Worm (Caenorhabditis elegans) whole organism, L2 larva: ENCODE data around the gene vem-1.

Experiments used
- C34F6.9 ChIP-seq: fragments of 150-350 bp; optimal IDR thresholded peaks from 2 replicates; lab custom pipeline; 2014; ENCODE audit warnings: missing biosample characterization, missing genetic modification characterization
- F13H6.1 ChIP-seq: sonication (generic microtip); optimal IDR thresholded peaks from 2 replicates; lab custom pipeline; 2016; ENCODE audit warnings: missing genetic modification characterization, missing compliant biosample characterization
- Y55F3AM.14 ChIP-seq: fragments of 200-800 bp; sonication (Bioruptor generic); optimal IDR thresholded peaks from 2 replicates; lab custom pipeline; 2018; ENCODE audit warnings: mild to moderate bottlenecking, missing genetic modification characterization, missing compliant biosample characterization
- ZK546.5 ChIP-seq: sonication (generic microtip); optimal IDR thresholded peaks from 2 replicates; lab custom pipeline; 2017; ENCODE audit warnings: missing biosample characterization, missing genetic modification characterization
- aly-2 ChIP-seq: fragments of 150-350 bp; optimal IDR thresholded peaks from 2 replicates; lab custom pipeline; 2014; ENCODE audit warnings: missing biosample characterization, missing genetic modification characterization
- ama-1 ChIP-seq: fragments of 150-350 bp; optimal IDR thresholded peaks from 2 replicates; lab custom pipeline; 2018; ENCODE audit warnings: inconsistent platforms
- blmp-1 ChIP-seq: sonication (generic microtip); optimal IDR thresholded peaks from 2 replicates; lab custom pipeline; 2017; ENCODE audit warnings: missing genetic modification characterization, mild to moderate bottlenecking, missing compliant biosample characterization, antibody characterized with exemption, moderate library complexity; ENCODE audit not compliant: insufficient read depth
- ceh-82 ChIP-seq: fragments of 150-350 bp; optimal IDR thresholded peaks from 2 replicates; lab custom pipeline; 2014; ENCODE audit warnings: missing biosample characterization, missing genetic modification characterization
- crh-2 ChIP-seq: sonication (generic microtip); optimal IDR thresholded peaks from 2 replicates; lab custom pipeline; 2017; ENCODE audit warnings: missing biosample characterization, missing genetic modification characterization
- elt-1 ChIP-seq: fragments of 150-350 bp; optimal IDR thresholded peaks from 2 replicates; lab custom pipeline; 2014; ENCODE audit warnings: missing biosample characterization, missing genetic modification characterization
- elt-3 ChIP-seq: sonication (generic microtip); optimal IDR thresholded peaks from 2 replicates; lab custom pipeline; 2017; ENCODE audit warnings: missing biosample characterization, missing genetic modification characterization
- fos-1 ChIP-seq: fragments of 150-350 bp; optimal IDR thresholded peaks from 2 replicates; lab custom pipeline; 2014; ENCODE audit warnings: missing biosample characterization, missing genetic modification characterization
- gmeb-1 ChIP-seq: fragments of 150-350 bp; optimal IDR thresholded peaks from 2 replicates; lab custom pipeline; 2014; ENCODE audit warnings: missing biosample characterization, missing genetic modification characterization
- lin-13 ChIP-seq: fragments of 150-350 bp; optimal IDR thresholded peaks from 2 replicates; lab custom pipeline; 2014; ENCODE audit warnings: missing biosample characterization, missing genetic modification reagents, missing genetic modification characterization
- lin-39 ChIP-seq: fragments of 150-350 bp; optimal IDR thresholded peaks from 2 replicates; lab custom pipeline; 2014; ENCODE audit warnings: missing biosample characterization, missing genetic modification reagents, missing genetic modification characterization
- lsy-2 ChIP-seq, 2 experiments: fragments of 150-350 bp in 1 of 2; sonication (generic microtip) in 1 of 2; optimal IDR thresholded peaks; 2 replicates each; lab custom pipeline; 2014 to 2017; ENCODE audit warnings: missing biosample characterization in 2 of 2, missing genetic modification characterization in 2 of 2
- mab-5 ChIP-seq: fragments of 150-350 bp; optimal IDR thresholded peaks from 2 replicates; lab custom pipeline; 2014; ENCODE audit warnings: missing biosample characterization, missing genetic modification characterization
- mbf-1 ChIP-seq: sonication (generic microtip); optimal IDR thresholded peaks from 2 replicates; lab custom pipeline; 2017; ENCODE audit warnings: missing biosample characterization, missing genetic modification characterization
- nhr-11 ChIP-seq: fragments of 150-350 bp; optimal IDR thresholded peaks from 2 replicates; lab custom pipeline; 2014; ENCODE audit warnings: missing biosample characterization, missing genetic modification characterization
- nhr-21 ChIP-seq: fragments of 150-350 bp; optimal IDR thresholded peaks from 2 replicates; lab custom pipeline; 2014; ENCODE audit warnings: missing biosample characterization, missing genetic modification characterization
- nhr-23 ChIP-seq: fragments of 150-350 bp; optimal IDR thresholded peaks from 2 replicates; lab custom pipeline; 2014; ENCODE audit warnings: missing biosample characterization, missing genetic modification reagents, missing genetic modification characterization
- nhr-237 ChIP-seq: fragments of 150-350 bp; optimal IDR thresholded peaks from 2 replicates; lab custom pipeline; 2014; ENCODE audit warnings: missing biosample characterization, missing genetic modification characterization
- nhr-25 ChIP-seq: fragments of 150-350 bp; sonication (generic microtip); optimal IDR thresholded peaks from 3 replicates; lab custom pipeline; 2014; ENCODE audit warnings: missing biosample characterization, missing genetic modification characterization
- nhr-77 ChIP-seq: fragments of 150-350 bp; optimal IDR thresholded peaks from 2 replicates; lab custom pipeline; 2014; ENCODE audit warnings: missing biosample characterization, missing genetic modification characterization
- peb-1 ChIP-seq: fragments of 150-350 bp; optimal IDR thresholded peaks from 2 replicates; lab custom pipeline; 2014; ENCODE audit warnings: missing biosample characterization, missing genetic modification characterization
- sem-4 ChIP-seq: fragments of 150-350 bp; optimal IDR thresholded peaks from 2 replicates; lab custom pipeline; 2014; ENCODE audit warnings: missing biosample characterization, missing genetic modification reagents, missing genetic modification characterization
- skn-1 ChIP-seq: sonication (generic microtip); optimal IDR thresholded peaks from 2 replicates; lab custom pipeline; 2017; ENCODE audit warnings: missing biosample characterization, missing genetic modification characterization
- sma-3 ChIP-seq: sonication (generic microtip); optimal IDR thresholded peaks from 2 replicates; lab custom pipeline; 2016; ENCODE audit warnings: missing genetic modification reagents, missing genetic modification characterization, missing compliant biosample characterization
- sma-9 ChIP-seq, 2 experiments: fragments of 150-350 bp in 1 of 2; sonication (generic microtip) in 1 of 2; optimal IDR thresholded peaks; 2 replicates each; lab custom pipeline; 2014 to 2016; ENCODE audit warnings: missing genetic modification characterization in 2 of 2, mild to moderate bottlenecking in 1 of 2, missing biosample characterization in 1 of 2, missing compliant biosample characterization in 1 of 2, missing genetic modification reagents in 1 of 2, moderate library complexity in 1 of 2
- snpc-4 ChIP-seq: fragments of 150-350 bp; optimal IDR thresholded peaks from 2 replicates; lab custom pipeline; 2014; ENCODE audit warnings: missing biosample characterization, missing genetic modification characterization
- unc-39 ChIP-seq: fragments of 150-350 bp; optimal IDR thresholded peaks from 2 replicates; lab custom pipeline; 2014; ENCODE audit warnings: missing biosample characterization, missing genetic modification characterization
- unc-55 ChIP-seq: fragments of 150-350 bp; sonication (generic microtip); optimal IDR thresholded peaks from 3 replicates; lab custom pipeline; 2014; ENCODE audit warnings: missing biosample characterization, missing genetic modification reagents, missing genetic modification characterization
- unc-62 ChIP-seq: fragments of 150-350 bp; optimal IDR thresholded peaks from 2 replicates; lab custom pipeline; 2014; ENCODE audit warnings: missing biosample characterization, missing genetic modification reagents, missing genetic modification characterization
- ztf-11 ChIP-seq: sonication (generic microtip); optimal IDR thresholded peaks from 2 replicates; lab custom pipeline; 2017; ENCODE audit warnings: missing biosample characterization, missing genetic modification characterization
- ztf-4 ChIP-seq: fragments of 150-350 bp; optimal IDR thresholded peaks from 2 replicates; lab custom pipeline; 2014; ENCODE audit warnings: missing biosample characterization, missing genetic modification characterization

The vem-1 gene

ce11 chrX:8067268-8067667 lies 21.1 kb downstream of the vem-1 start, which contains the start of gene C18A11.2:
Gene C18A11.2, plus strand, starts transcription at chrX:8067568.
- TF ChIP-seq nhr-23 (tag; lab: Kevin White, UChicago) (no peak), Y55F3AM.14 (GFP tag; lab: Kevin White, UChicago) (no peak), fos-1 (no peak), nhr-25 (tag; lab: Kevin White, UChicago) (no peak), nhr-237 (tag; lab: Kevin White, UChicago) (no peak)

DNA sequence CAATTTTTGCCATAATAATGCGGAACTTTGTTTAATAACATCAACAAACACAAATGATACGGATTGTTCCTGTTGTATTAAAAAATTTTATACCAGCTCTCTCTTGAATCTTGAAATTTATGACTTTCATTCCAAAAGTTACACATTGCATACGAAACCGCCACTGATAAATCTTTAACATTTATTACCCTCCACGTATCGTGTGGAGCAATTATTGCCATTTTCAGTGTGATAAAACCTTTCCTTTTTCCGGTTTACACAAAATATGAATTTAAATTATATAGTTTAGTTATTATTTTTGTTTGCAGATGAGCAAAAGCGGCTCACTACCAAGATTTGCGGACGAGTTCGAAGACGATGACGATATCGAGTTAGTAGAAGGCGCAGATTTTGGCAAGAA lies 27.6 kb downstream of the vem-1 start, which contains the start of gene C18A11.3:
TSS of gene C18A11.3 (plus strand) at position 301 of the 400 bp plus-strand sequence.
- TF ChIP-seq fos-1: peak; percentile 24
- no peak for TF ChIP-seq unc-39 (tag; lab: Kevin White, UChicago)

DNA sequence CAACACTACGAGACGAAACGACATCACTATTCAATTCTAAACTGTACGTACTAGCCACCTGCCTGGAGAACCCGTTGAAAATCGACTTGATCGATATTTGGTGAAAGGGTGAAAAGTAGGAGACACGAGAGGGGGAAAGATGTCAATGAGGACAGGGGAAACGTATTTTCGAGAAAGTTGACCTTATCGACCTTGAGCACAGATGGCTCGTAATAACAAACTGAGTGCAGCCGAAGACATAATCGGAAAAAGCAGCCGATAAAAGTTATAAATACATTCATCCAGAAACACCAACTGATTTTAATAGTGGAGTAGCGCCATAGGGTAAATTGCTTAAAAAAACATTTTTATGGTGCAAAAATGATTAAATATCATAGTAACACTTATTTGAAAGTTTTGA lies 28.4 kb downstream of the vem-1 start:
- TF ChIP-seq elt-3 (tag; lab: Kevin White, UChicago) (no peak), unc-39 (tag; lab: Kevin White, UChicago) (no peak), gmeb-1 (tag; lab: Kevin White, UChicago) (no peak), nhr-25 (tag; lab: Kevin White, UChicago) (no peak), Y55F3AM.14 (GFP tag; lab: Kevin White, UChicago) (no peak), peb-1 (tag; lab: Kevin White, UChicago) (no peak), lin-39 (no peak), crh-2 (tag; lab: Kevin White, UChicago) (no peak), ztf-4 (tag; lab: Kevin White, UChicago) (no peak), F13H6.1 (tag; lab: Kevin White, UChicago) (no peak)

- no peak for TF ChIP-seq mbf-1
- TF ChIP-seq skn-1 (tag; lab: Kevin White, UChicago): no peak
- TF ChIP-seq gmeb-1 (tag; lab: Kevin White, UChicago): no peak
- TF ChIP-seq nhr-237 (tag; lab: Kevin White, UChicago): no peak
- peak; percentile 25 for TF ChIP-seq unc-55 (GFP tag; lab: Kevin White, UChicago)
- TF ChIP-seq nhr-11 (tag; lab: Kevin White, UChicago): no peak
- TF ChIP-seq ama-1 (lab: Kevin White, UChicago): no peak
- peak; percentile 64 for TF ChIP-seq C34F6.9 (tag; lab: Kevin White, UChicago)
- TF ChIP-seq aly-2: no peak
- TF ChIP-seq sma-9 (GFP tag; optimal IDR thresholded peaks at IDR 0.05; lab: Kevin White, UChicago): no peak
- no peak for TF ChIP-seq sma-9 (tag; optimal IDR thresholded peaks at IDR 0.05; lab: Kevin White, UChicago)
- TF ChIP-seq lin-39: no peak
Observed at ce11 chrX:8057791-8058270, 30.5 kb downstream of the vem-1 start, which contains the start of gene dim-1. Gene dim-1, minus strand, starts transcription at chrX:8058220.

DNA sequence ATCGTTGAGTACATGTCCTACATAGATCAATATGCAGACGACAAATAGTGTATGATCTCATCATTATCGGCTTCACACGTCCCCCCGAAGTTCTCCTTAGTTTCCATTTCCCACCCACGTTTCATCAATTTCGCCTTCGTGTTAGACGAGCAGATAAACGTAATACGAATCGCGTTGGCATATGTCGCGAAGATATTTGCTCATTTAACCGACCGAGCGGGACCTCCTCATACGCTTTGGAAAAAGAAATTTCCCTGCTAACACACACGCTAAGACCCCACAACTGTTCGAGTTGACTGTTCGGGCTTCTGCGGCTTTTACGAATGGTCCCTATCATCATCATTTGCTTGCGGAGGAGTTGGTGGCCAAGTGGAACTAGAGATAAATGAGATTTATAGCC lies 33.9 kb downstream of the vem-1 start:
- TF ChIP-seq lsy-2 (tag; optimal IDR thresholded peaks at IDR 0.05; lab: Kevin White, UChicago) (no peak), unc-62 (GFP tag; lab: Kevin White, UChicago) (no peak), snpc-4 (tag; lab: Kevin White, UChicago) (no peak), unc-39 (tag; lab: Kevin White, UChicago) (no peak), mab-5 (no peak), nhr-77 (no peak), crh-2 (tag; lab: Kevin White, UChicago) (no peak), nhr-21 (tag; lab: Kevin White, UChicago) (no peak), C34F6.9 (tag; lab: Kevin White, UChicago) (no peak), blmp-1 (tag; lab: Kevin White, UChicago) (no peak), sma-3 (GFP tag; lab: Kevin White, UChicago) (no peak), ZK546.5 (tag; lab: Kevin White, UChicago) (no peak), aly-2 (no peak), lin-13 (no peak), elt-1 (tag; lab: Kevin White, UChicago) (no peak), ztf-11 (tag; lab: Kevin White, UChicago) (no peak), nhr-11 (tag; lab: Kevin White, UChicago) (no peak), sem-4 (tag; lab: Kevin White, UChicago) (no peak), fos-1 (no peak), ceh-82 (no peak)
